Worm (Caenorhabditis elegans) whole organism, L1 larva: ENCODE results near the gene agr-1.
A peak's percentile ranks its signal among the peaks of the same experiment; 100 is the strongest.

Experiments
- C04F5.9 ChIP-seq: sonication (generic microtip); optimal IDR thresholded peaks from 2 replicates; lab custom pipeline; 2016; ENCODE audit warnings: missing genetic modification characterization, missing compliant biosample characterization
- C34B4.2 ChIP-seq: sonication (generic microtip); optimal IDR thresholded peaks from 2 replicates; lab custom pipeline; 2017; ENCODE audit warnings: mild to moderate bottlenecking, missing genetic modification characterization, missing compliant biosample characterization
- Y116A8C.19 ChIP-seq: sonication (generic microtip); optimal IDR thresholded peaks from 2 replicates; lab custom pipeline; 2016; ENCODE audit warnings: missing compliant biosample characterization, missing genetic modification characterization, borderline replicate concordance
- ama-1 ChIP-seq: fragments of 150-350 bp; optimal IDR thresholded peaks from 2 replicates; lab custom pipeline; 2014
- ceh-63 ChIP-seq: fragments of 200-800 bp; sonication (Bioruptor generic); optimal IDR thresholded peaks from 2 replicates; lab custom pipeline; 2018; ENCODE audit warnings: mild to moderate bottlenecking, missing genetic modification characterization, missing compliant biosample characterization
- ceh-82 ChIP-seq, 3 experiments: fragments of 150-350 bp in 1 of 3; sonication (generic microtip) in 2 of 3; optimal IDR thresholded peaks; 2 replicates each; lab custom pipeline; 2014 to 2017; ENCODE audit warnings: missing biosample characterization in 3 of 3, missing genetic modification characterization in 3 of 3
- ceh-88 ChIP-seq: fragments of 200-800 bp; sonication (Bioruptor generic); IDR thresholded peaks from 2 replicates; pipeline ENCODE4 v1.3.6; 2022; ENCODE audit warnings: missing genetic modification characterization, missing compliant biosample characterization
- ceh-90 ChIP-seq: sonication (generic microtip); optimal IDR thresholded peaks from 2 replicates; lab custom pipeline; 2016; ENCODE audit warnings: missing genetic modification characterization, missing compliant biosample characterization
- ces-1 ChIP-seq: fragments of 150-350 bp; optimal IDR thresholded peaks from 2 replicates; lab custom pipeline; 2014; ENCODE audit warnings: missing biosample characterization, missing genetic modification reagents, missing genetic modification characterization
- dpl-1 ChIP-seq, 3 experiments: fragments of 150-350 bp in 2 of 3; sonication (generic microtip) in 1 of 3; optimal IDR thresholded peaks; 2 replicates each; lab custom pipeline; 2014 to 2017; ENCODE audit warnings: missing biosample characterization in 3 of 3, missing genetic modification characterization in 3 of 3, missing genetic modification reagents in 3 of 3
- dsc-1 ChIP-seq: sonication (generic microtip); optimal IDR thresholded peaks from 2 replicates; lab custom pipeline; 2016; ENCODE audit warnings: mild to moderate bottlenecking, missing genetic modification characterization, missing compliant biosample characterization
- efl-3 ChIP-seq: fragments of 200-800 bp; sonication (Bioruptor generic); optimal IDR thresholded peaks from 2 replicates; lab custom pipeline; 2018; ENCODE audit warnings: mild to moderate bottlenecking, missing genetic modification characterization, missing compliant biosample characterization
- egl-13 ChIP-seq: sonication (generic microtip); optimal IDR thresholded peaks from 2 replicates; lab custom pipeline; 2016; ENCODE audit warnings: missing genotype, missing genetic modification reagents, missing genetic modification characterization, missing compliant biosample characterization
- egl-27 ChIP-seq, 2 experiments: fragments of 150-350 bp in 1 of 2; sonication (generic microtip); optimal IDR thresholded peaks; 3 replicates each; lab custom pipeline; 2017 to 2018; ENCODE audit warnings: missing biosample characterization in 2 of 2, missing genetic modification characterization in 2 of 2, missing genetic modification reagents in 2 of 2
- elt-3 ChIP-seq, 6 experiments: fragments of 150-350 bp in 1 of 6; sonication (generic microtip); optimal IDR thresholded peaks; 2 replicates each; lab custom pipeline; 2017 to 2018; ENCODE audit warnings: missing biosample characterization in 6 of 6, missing genetic modification characterization in 6 of 6, inconsistent platforms in 1 of 6
- fkh-10 ChIP-seq: sonication (generic microtip); optimal IDR thresholded peaks from 2 replicates; lab custom pipeline; 2017; ENCODE audit warnings: missing biosample characterization, missing genetic modification reagents, missing genetic modification characterization
- fkh-4 ChIP-seq: sonication (generic microtip); optimal IDR thresholded peaks from 2 replicates; lab custom pipeline; 2016; ENCODE audit warnings: missing compliant biosample characterization, missing genetic modification characterization, borderline replicate concordance
- fkh-8 ChIP-seq: sonication (generic microtip); optimal IDR thresholded peaks from 2 replicates; lab custom pipeline; 2016; ENCODE audit warnings: mild to moderate bottlenecking, missing genetic modification characterization, missing compliant biosample characterization
- hlh-4 ChIP-seq: sonication (generic microtip); optimal IDR thresholded peaks from 2 replicates; lab custom pipeline; 2016; ENCODE audit warnings: mild to moderate bottlenecking, missing genetic modification characterization, missing compliant biosample characterization
- hpl-2 ChIP-seq: fragments of 150-350 bp; optimal IDR thresholded peaks from 2 replicates; lab custom pipeline; 2014; ENCODE audit warnings: missing biosample characterization, missing genetic modification reagents, missing genetic modification characterization
- irx-1 ChIP-seq: sonication (generic microtip); optimal IDR thresholded peaks from 2 replicates; lab custom pipeline; 2016; ENCODE audit warnings: missing genetic modification characterization, missing compliant biosample characterization
- isw-1 ChIP-seq: fragments of 200-800 bp; sonication (Bioruptor generic); IDR thresholded peaks from 2 replicates; pipeline ENCODE4 v1.3.6; 2022; ENCODE audit warnings: missing genetic modification characterization, missing compliant biosample characterization
- jun-1 ChIP-seq: fragments of 150-350 bp; optimal IDR thresholded peaks from 2 replicates; lab custom pipeline; 2014; ENCODE audit warnings: missing biosample characterization, missing genetic modification reagents, missing genetic modification characterization
- lin-15B ChIP-seq: fragments of 150-350 bp; sonication (generic microtip); optimal IDR thresholded peaks from 3 replicates; lab custom pipeline; 2014; ENCODE audit warnings: missing biosample characterization, missing genetic modification characterization
- lin-35 ChIP-seq, 2 experiments: fragments of 150-350 bp; optimal IDR thresholded peaks; 2 replicates each; lab custom pipeline; 2014; ENCODE audit warnings: missing biosample characterization in 2 of 2, missing genetic modification characterization in 2 of 2, missing genetic modification reagents in 2 of 2
- mab-9 ChIP-seq: fragments of 200-800 bp; sonication (Bioruptor generic); IDR thresholded peaks from 2 replicates; pipeline ENCODE4 v1.3.6; 2022; ENCODE audit warnings: missing genetic modification reagents, missing genetic modification characterization, missing compliant biosample characterization
- mdl-1 ChIP-seq, 2 experiments: fragments of 150-350 bp; optimal IDR thresholded peaks; 2 replicates each; lab custom pipeline; 2014 to 2017; ENCODE audit warnings: missing biosample characterization in 2 of 2, missing genetic modification characterization in 2 of 2, inconsistent platforms in 1 of 2
- nhr-11 ChIP-seq: fragments of 150-350 bp; optimal IDR thresholded peaks from 2 replicates; lab custom pipeline; 2014; ENCODE audit warnings: missing biosample characterization, missing genetic modification characterization
- nhr-19 ChIP-seq: fragments of 200-800 bp; sonication (Bioruptor generic); conservative IDR thresholded peaks from 2 replicates; pipeline ENCODE4 v1.3.6; 2022; ENCODE audit warnings: missing genetic modification characterization, missing compliant biosample characterization
- nhr-20 ChIP-seq: sonication (generic microtip); optimal IDR thresholded peaks from 2 replicates; lab custom pipeline; 2016; ENCODE audit warnings: mild to moderate bottlenecking, missing genetic modification characterization, missing compliant biosample characterization
- nhr-28 ChIP-seq: fragments of 150-350 bp; optimal IDR thresholded peaks from 2 replicates; lab custom pipeline; 2014; ENCODE audit warnings: missing biosample characterization, missing genetic modification characterization
- nhr-47 ChIP-seq: sonication (generic microtip); optimal IDR thresholded peaks from 2 replicates; lab custom pipeline; 2016; ENCODE audit warnings: mild to moderate bottlenecking, missing genetic modification characterization, moderate library complexity, missing compliant biosample characterization
- nhr-71 ChIP-seq: sonication (generic microtip); optimal IDR thresholded peaks from 2 replicates; lab custom pipeline; 2016; ENCODE audit warnings: mild to moderate bottlenecking, missing genetic modification characterization, moderate library complexity, missing compliant biosample characterization
- nhr-76 ChIP-seq: sonication (generic microtip); optimal IDR thresholded peaks from 2 replicates; lab custom pipeline; 2017; ENCODE audit warnings: missing biosample characterization, missing genetic modification characterization
- nhr-84 ChIP-seq: sonication (generic microtip); optimal IDR thresholded peaks from 2 replicates; lab custom pipeline; 2017; ENCODE audit warnings: missing biosample characterization, missing genetic modification characterization
- nhr-90 ChIP-seq: sonication (generic microtip); optimal IDR thresholded peaks from 2 replicates; lab custom pipeline; 2016; ENCODE audit warnings: mild to moderate bottlenecking, missing genetic modification characterization, missing compliant biosample characterization; ENCODE audit not compliant: poor library complexity
- pax-3 ChIP-seq: fragments of 200-800 bp; sonication (Bioruptor generic); optimal IDR thresholded peaks from 2 replicates; lab custom pipeline; 2018; ENCODE audit warnings: mild to moderate bottlenecking, missing genetic modification characterization, moderate library complexity, missing compliant biosample characterization
- rnt-1 ChIP-seq: sonication (generic microtip); optimal IDR thresholded peaks from 2 replicates; lab custom pipeline; 2016; ENCODE audit warnings: mild to moderate bottlenecking, missing genetic modification characterization, moderate library complexity, missing compliant biosample characterization
- skn-1 ChIP-seq: fragments of 150-350 bp; optimal IDR thresholded peaks from 2 replicates; lab custom pipeline; 2014; ENCODE audit warnings: missing biosample characterization, missing genetic modification characterization
- snu-23 ChIP-seq: sonication (generic microtip); optimal IDR thresholded peaks from 2 replicates; lab custom pipeline; 2016; ENCODE audit warnings: missing genetic modification characterization, missing compliant biosample characterization
- sptf-1 ChIP-seq: fragments of 150-350 bp; optimal IDR thresholded peaks from 2 replicates; lab custom pipeline; 2014; ENCODE audit warnings: missing biosample characterization, missing genetic modification characterization
- swsn-7 ChIP-seq: sonication (generic microtip); optimal IDR thresholded peaks from 2 replicates; lab custom pipeline; 2016; ENCODE audit warnings: missing genetic modification characterization, missing compliant biosample characterization
- tbx-2 ChIP-seq: sonication (generic microtip); optimal IDR thresholded peaks from 2 replicates; lab custom pipeline; 2016; ENCODE audit warnings: missing genetic modification characterization, missing compliant biosample characterization
- unc-30 ChIP-seq: sonication (generic microtip); optimal IDR thresholded peaks from 2 replicates; lab custom pipeline; 2017; ENCODE audit warnings: missing biosample characterization, missing genetic modification characterization
- unc-98 ChIP-seq: fragments of 200-800 bp; sonication (Bioruptor generic); IDR thresholded peaks from 2 replicates; pipeline ENCODE4 v1.3.6; 2022; ENCODE audit warnings: missing genetic modification characterization, missing compliant biosample characterization
- xbp-1 ChIP-seq: sonication (generic microtip); optimal IDR thresholded peaks from 2 replicates; lab custom pipeline; 2016; ENCODE audit warnings: missing genetic modification characterization, missing compliant biosample characterization
- zag-1 ChIP-seq: fragments of 150-350 bp; optimal IDR thresholded peaks from 2 replicates; lab custom pipeline; 2014; ENCODE audit warnings: missing biosample characterization, missing genetic modification characterization
- zip-4 ChIP-seq: fragments of 200-800 bp; sonication (Bioruptor generic); optimal IDR thresholded peaks from 2 replicates; lab custom pipeline; 2018; ENCODE audit warnings: mild to moderate bottlenecking, missing genetic modification characterization, moderate library complexity, missing compliant biosample characterization
- ztf-11 ChIP-seq, 2 experiments: sonication (generic microtip); optimal IDR thresholded peaks; 2 replicates each; lab custom pipeline; 2016 to 2017; ENCODE audit warnings: missing genetic modification characterization in 2 of 2, missing biosample characterization in 1 of 2, missing compliant biosample characterization in 1 of 2

agr-1 gene

ce11 chrII:6721581-6721980 is 53.4 kb downstream of the agr-1 start (continued):
- TF ChIP-seq ceh-88 (no peak), snu-23 (GFP tag; lab: Kevin White, UChicago) (peak; percentile 62), mdl-1 (tag; optimal IDR thresholded peaks at IDR 0.05; lab: Kevin White, UChicago) (no peak), egl-27 (tag; optimal IDR thresholded peaks at IDR 0.05; lab: Kevin White, UChicago) (no peak), fkh-8 (tag; lab: Kevin White, UChicago) (no peak), hpl-2 (no peak), xbp-1 (tag; lab: Kevin White, UChicago) (peak; percentile 26), irx-1 (peak; percentile 32), zag-1 (no peak), C04F5.9 (tag; lab: Kevin White, UChicago) (no peak), nhr-76 (tag; lab: Kevin White, UChicago) (no peak), lin-15B (no peak), nhr-11 (tag; lab: Kevin White, UChicago) (no peak), ceh-82 (tag; optimal IDR thresholded peaks at IDR 0.05; lab: Kevin White, UChicago) (peak in 1 of 3 experiments; percentile 12), dpl-1 (GFP tag; optimal IDR thresholded peaks at IDR 0.05; lab: Kevin White, UChicago) (peak in 2 of 3 experiments; percentile 1 to 14), lin-35 (GFP tag; optimal IDR thresholded peaks at IDR 0.05; lab: Kevin White, UChicago) (peak; percentile 13 to 53), mab-9 (GFP tag; lab: Robert Waterston, UW) (no peak), ama-1 (lab: Kevin White, UChicago) (no peak), fkh-10 (no peak), nhr-71 (tag; lab: Kevin White, UChicago) (peak; percentile 56), fkh-4 (no peak), jun-1 (tag; lab: Kevin White, UChicago) (no peak), sptf-1 (tag; lab: Kevin White, UChicago) (no peak), ceh-90 (tag; lab: Kevin White, UChicago) (no peak), nhr-84 (tag; lab: Kevin White, UChicago) (no peak), swsn-7 (tag; lab: Kevin White, UChicago) (peak; percentile 32), elt-3 (tag; optimal IDR thresholded peaks at IDR 0.05; lab: Kevin White, UChicago) (peak in 2 of 6 experiments; percentile 9 to 17), ces-1 (GFP tag; lab: Kevin White, UChicago) (no peak), rnt-1 (peak; percentile 48), nhr-90 (tag; lab: Kevin White, UChicago) (peak; percentile 3), nhr-19 (GFP tag; lab: Robert Waterston, UW) (peak; percentile 64), nhr-28 (no peak), nhr-47 (peak; percentile 52), tbx-2 (tag; lab: Kevin White, UChicago) (no peak), hlh-4 (no peak), Y116A8C.19 (no peak), unc-30 (tag; lab: Kevin White, UChicago) (no peak), pax-3 (tag; lab: Kevin White, UChicago) (no peak), skn-1 (tag; lab: Kevin White, UChicago) (peak; percentile 7), efl-3 (GFP tag; lab: Kevin White, UChicago) (no peak), C34B4.2 (no peak), ceh-63 (no peak), egl-13 (tag; lab: Kevin White, UChicago) (no peak), dsc-1 (tag; lab: Kevin White, UChicago) (peak; percentile 55)

- TF ChIP-seq isw-1 (no peak), egl-27 (tag; optimal IDR thresholded peaks at IDR 0.05; lab: Kevin White, UChicago) (no peak), pax-3 (tag; lab: Kevin White, UChicago) (no peak), ceh-63 (no peak), nhr-11 (tag; lab: Kevin White, UChicago) (no peak), unc-98 (GFP tag; lab: Robert Waterston, UW) (no peak), nhr-20 (tag; lab: Kevin White, UChicago) (no peak), zip-4 (GFP tag; lab: Kevin White, UChicago) (no peak), nhr-76 (tag; lab: Kevin White, UChicago) (no peak), ztf-11 (tag; optimal IDR thresholded peaks at IDR 0.05; lab: Kevin White, UChicago) (no peak)
Measured at ce11 chrII:6718221-6718620, 56.8 kb downstream of the agr-1 start, which contains the start of gene tsp-10. Gene tsp-10 (plus strand): TSS chrII:6718586.
